Fruit fly (Drosophila melanogaster) whole organism, embryonic: Measurements from ENCODE around the gene CG44385.
A peak's percentile ranks its signal among the peaks of the same experiment; 100 is the strongest.

ENCODE experiments used
- Bteb2 ChIP-seq: fragments of 200-800 bp; sonication (Bioruptor generic); optimal IDR thresholded peaks from 2 replicates; lab custom pipeline; 2016; ENCODE audit warnings: missing biosample characterization, missing genetic modification characterization
- CG10462 ChIP-seq: fragments of 200-800 bp; sonication (Bioruptor generic); optimal IDR thresholded peaks from 2 replicates; lab custom pipeline; 2016; ENCODE audit warnings: missing biosample characterization, missing genetic modification characterization
- CG11504 ChIP-seq: fragments of 200-800 bp; sonication (Bioruptor generic); optimal IDR thresholded peaks from 3 replicates; lab custom pipeline; 2019; ENCODE audit warnings: missing biosample characterization, mild to moderate bottlenecking, missing genetic modification characterization, moderate library complexity
- CG12942 ChIP-seq: fragments of 200-800 bp; sonication (Bioruptor generic); optimal IDR thresholded peaks from 3 replicates; lab custom pipeline; 2016; ENCODE audit warnings: missing biosample characterization, missing genetic modification characterization
- CG13424 ChIP-seq: fragments of 200-800 bp; sonication (Bioruptor generic); optimal IDR thresholded peaks from 2 replicates; lab custom pipeline; 2019; ENCODE audit warnings: missing biosample characterization, mild to moderate bottlenecking, missing genetic modification characterization, moderate library complexity
- CG14965 ChIP-seq: fragments of 200-800 bp; sonication (Bioruptor generic); optimal IDR thresholded peaks from 2 replicates; lab custom pipeline; 2016; ENCODE audit warnings: missing biosample characterization, missing genetic modification characterization, borderline replicate concordance
- CG1647 ChIP-seq: fragments of 200-800 bp; sonication (Bioruptor generic); optimal IDR thresholded peaks from 3 replicates; lab custom pipeline; 2016; ENCODE audit warnings: missing biosample characterization, missing genetic modification characterization
- CG2199 ChIP-seq: fragments of 200-800 bp; sonication (Bioruptor generic); IDR thresholded peaks from 3 replicates; pipeline ENCODE4 v1.3.6; 2022; ENCODE audit warnings: missing biosample characterization, missing genetic modification characterization
- CG2712 ChIP-seq: fragments of 200-800 bp; optimal IDR thresholded peaks from 3 replicates; lab custom pipeline; 2019; ENCODE audit warnings: missing biosample characterization, mild to moderate bottlenecking, missing genetic modification characterization, moderate library complexity
- CG32767 ChIP-seq: fragments of 200-800 bp; sonication (Bioruptor generic); IDR thresholded peaks from 2 replicates; pipeline ENCODE4 v1.3.6; 2022; ENCODE audit warnings: missing biosample characterization, missing genetic modification characterization
- CG3838 ChIP-seq: fragments of 200-800 bp; sonication (Bioruptor generic); optimal IDR thresholded peaks from 3 replicates; lab custom pipeline; 2016; ENCODE audit warnings: missing biosample characterization, missing genetic modification characterization
- CG3995 ChIP-seq: fragments of 200-800 bp; sonication (Bioruptor generic); optimal IDR thresholded peaks from 3 replicates; lab custom pipeline; 2016; ENCODE audit warnings: missing biosample characterization, missing genetic modification characterization
- CG4424 ChIP-seq: fragments of 200-800 bp; sonication (Bioruptor generic); optimal IDR thresholded peaks from 3 replicates; lab custom pipeline; 2016; ENCODE audit warnings: missing biosample characterization, missing genetic modification characterization
- CG4854 ChIP-seq: fragments of 200-800 bp; sonication (Bioruptor generic); optimal IDR thresholded peaks from 2 replicates; lab custom pipeline; 2016; ENCODE audit warnings: missing biosample characterization, missing genetic modification characterization, inconsistent platforms
- CG7556 ChIP-seq: fragments of 200-800 bp; sonication (Bioruptor generic); optimal IDR thresholded peaks from 2 replicates; lab custom pipeline; 2017; ENCODE audit warnings: missing biosample characterization, mild to moderate bottlenecking, missing genetic modification characterization
- CG8478 ChIP-seq: fragments of >200 bp; optimal IDR thresholded peaks from 2 replicates; lab custom pipeline; 2018
- CG8924 ChIP-seq: fragments of 200-800 bp; optimal IDR thresholded peaks from 3 replicates; lab custom pipeline; 2019; ENCODE audit warnings: missing biosample characterization, mild to moderate bottlenecking, missing genetic modification characterization, moderate library complexity
- CG9215 ChIP-seq: fragments of 200-800 bp; sonication (Bioruptor generic); IDR thresholded peaks from 2 replicates; pipeline ENCODE4 v1.3.6; 2022; ENCODE audit warnings: missing biosample characterization, missing genetic modification characterization
- CG9817 ChIP-seq: fragments of 200-800 bp; sonication (Bioruptor generic); optimal IDR thresholded peaks from 2 replicates; lab custom pipeline; 2018; ENCODE audit warnings: missing biosample characterization, mild to moderate bottlenecking, missing genetic modification characterization, moderate library complexity
- CTCF ChIP-seq: fragments of 200-800 bp; sonication (Bioruptor generic); optimal IDR thresholded peaks from 2 replicates; lab custom pipeline; 2017; ENCODE audit warnings: missing biosample characterization, mild to moderate bottlenecking, missing genetic modification characterization, moderate library complexity
- CoRest ChIP-seq: fragments of 200-800 bp; sonication (Bioruptor generic); optimal IDR thresholded peaks from 3 replicates; lab custom pipeline; 2018; ENCODE audit warnings: missing biosample characterization, mild to moderate bottlenecking, missing genetic modification characterization, moderate library complexity
- Deaf1 ChIP-seq: fragments of 200-800 bp; optimal IDR thresholded peaks from 3 replicates; lab custom pipeline; 2019; ENCODE audit warnings: missing biosample characterization, mild to moderate bottlenecking, missing genetic modification characterization, moderate library complexity
- Fer1 ChIP-seq: fragments of 200-800 bp; sonication (Bioruptor generic); optimal IDR thresholded peaks from 2 replicates; lab custom pipeline; 2017; ENCODE audit warnings: missing biosample characterization, mild to moderate bottlenecking, missing genetic modification characterization
- GATAe ChIP-seq: fragments of 200-800 bp; sonication (Bioruptor generic); conservative IDR thresholded peaks from 2 replicates; pipeline ENCODE4 v1.3.6; 2022; ENCODE audit warnings: missing biosample characterization, missing genetic modification characterization
- Gsc ChIP-seq: fragments of 200-800 bp; sonication (Bioruptor generic); IDR thresholded peaks from 2 replicates; pipeline ENCODE4 v1.3.6; 2022; ENCODE audit warnings: missing biosample characterization, missing genetic modification characterization
- Hr39 ChIP-seq: fragments of >200 bp; optimal IDR thresholded peaks from 2 replicates; lab custom pipeline; 2017
- Hr51 ChIP-seq, 2 experiments: fragments of 200-800 bp; sonication (Bioruptor generic); optimal IDR thresholded peaks; 2 replicates in 1 of 2; 3 replicates in 1 of 2; lab custom pipeline; 2016 to 2018; ENCODE audit warnings: missing biosample characterization in 2 of 2, missing genetic modification characterization in 2 of 2, mild to moderate bottlenecking in 1 of 2, moderate library complexity in 1 of 2
- NFAT ChIP-seq: fragments of 200-800 bp; sonication (Bioruptor generic); IDR thresholded peaks from 2 replicates; pipeline ENCODE4 v1.3.6; 2022; ENCODE audit warnings: missing biosample characterization, missing genetic modification characterization
- Oaz ChIP-seq: fragments of 200-800 bp; sonication (Bioruptor generic); IDR thresholded peaks from 2 replicates; pipeline ENCODE4 v1.3.6; 2022; ENCODE audit warnings: missing biosample characterization, missing genetic modification characterization
- Side ChIP-seq: fragments of 200-800 bp; sonication (Bioruptor generic); optimal IDR thresholded peaks from 2 replicates; lab custom pipeline; 2016; ENCODE audit warnings: missing biosample characterization, missing genetic modification characterization
- Ssrp ChIP-seq: fragments of 200-800 bp; sonication (Bioruptor generic); optimal IDR thresholded peaks from 2 replicates; lab custom pipeline; 2018; ENCODE audit warnings: missing biosample characterization, mild to moderate bottlenecking, missing genetic modification characterization, moderate library complexity
- Vsx1 ChIP-seq: fragments of 200-800 bp; sonication (Bioruptor generic); optimal IDR thresholded peaks from 2 replicates; lab custom pipeline; 2017; ENCODE audit warnings: missing biosample characterization, mild to moderate bottlenecking, missing genetic modification characterization, missing genetic modification reagents
- Xbp1 ChIP-seq: fragments of 200-800 bp; sonication (Bioruptor generic); optimal IDR thresholded peaks from 3 replicates; lab custom pipeline; 2016; ENCODE audit warnings: missing biosample characterization, mild to moderate bottlenecking, missing genetic modification characterization
- YL-1 ChIP-seq: fragments of 200-800 bp; sonication (Bioruptor generic); optimal IDR thresholded peaks from 3 replicates; lab custom pipeline; 2017; ENCODE audit warnings: missing biosample characterization, mild to moderate bottlenecking, missing genetic modification characterization
- ab ChIP-seq: fragments of 200-800 bp; sonication (Bioruptor generic); optimal IDR thresholded peaks from 2 replicates; lab custom pipeline; 2016; ENCODE audit warnings: missing biosample characterization, missing genetic modification characterization
- aop ChIP-seq: fragments of 200-800 bp; sonication (Bioruptor generic); IDR thresholded peaks from 2 replicates; pipeline ENCODE4 v1.3.6; 2022; ENCODE audit warnings: missing biosample characterization, missing genetic modification characterization
- caup ChIP-seq: fragments of 200-800 bp; sonication (Bioruptor generic); optimal IDR thresholded peaks from 3 replicates; lab custom pipeline; 2017; ENCODE audit warnings: missing biosample characterization, mild to moderate bottlenecking, missing genetic modification characterization, moderate library complexity; ENCODE audit not compliant: severe bottlenecking
- chm ChIP-seq: fragments of 200-800 bp; sonication (Bioruptor generic); IDR thresholded peaks from 2 replicates; pipeline ENCODE4 v1.3.6; 2022; ENCODE audit warnings: missing biosample characterization, missing genetic modification characterization
- dati ChIP-seq: fragments of 200-800 bp; sonication (Bioruptor generic); IDR thresholded peaks from 2 replicates; pipeline ENCODE4 v1.3.6; 2022; ENCODE audit warnings: missing biosample characterization, missing genetic modification characterization
- dpn ChIP-seq, 2 experiments: fragments of 200-800 bp; sonication (Bioruptor generic); optimal IDR thresholded peaks; 3 replicates each; lab custom pipeline; 2016; ENCODE audit warnings: missing biosample characterization in 2 of 2, missing genetic modification characterization in 2 of 2
- dysf ChIP-seq: fragments of 200-800 bp; sonication (Bioruptor generic); IDR thresholded peaks from 3 replicates; pipeline ENCODE4 v1.3.6; 2022; ENCODE audit warnings: missing biosample characterization, missing genetic modification characterization
- ems ChIP-seq: fragments of 200-800 bp; sonication (Bioruptor generic); optimal IDR thresholded peaks from 3 replicates; lab custom pipeline; 2016; ENCODE audit warnings: missing biosample characterization, missing genetic modification characterization
- gcm ChIP-seq: fragments of 200-800 bp; sonication (Bioruptor generic); optimal IDR thresholded peaks from 2 replicates; lab custom pipeline; 2019; ENCODE audit warnings: missing biosample characterization, mild to moderate bottlenecking, missing genetic modification characterization, moderate library complexity
- ham ChIP-seq: fragments of 200-800 bp; sonication (Bioruptor generic); IDR thresholded peaks from 2 replicates; pipeline ENCODE4 v1.3.6; 2022; ENCODE audit warnings: missing biosample characterization, missing genetic modification characterization
- nerfin-2 ChIP-seq: fragments of 200-800 bp; sonication (Bioruptor generic); IDR thresholded peaks from 2 replicates; pipeline ENCODE4 v1.3.6; 2022; ENCODE audit warnings: missing biosample characterization, missing genetic modification characterization; ENCODE audit not compliant: partially characterized antibody
- prd ChIP-seq, 3 experiments: fragments of >200 bp in 2 of 3; fragments of 200-800 bp in 1 of 3; sonication (Bioruptor generic) in 1 of 3; optimal IDR thresholded peaks in 2 of 3; IDR thresholded peaks in 1 of 3; 2 replicates in 2 of 3; 3 replicates in 1 of 3; pipeline versions ENCODE4 v1.3.6 to Lab custom; 2017 to 2022; ENCODE audit warnings: missing biosample characterization in 1 of 3, missing genetic modification characterization in 1 of 3
- sim ChIP-seq: fragments of 200-800 bp; sonication (Bioruptor generic); IDR thresholded peaks from 2 replicates; pipeline ENCODE4 v1.3.6; 2022; ENCODE audit warnings: missing biosample characterization, missing genetic modification characterization
- sima ChIP-seq: fragments of 200-800 bp; sonication (Bioruptor generic); optimal IDR thresholded peaks from 2 replicates; lab custom pipeline; 2016; ENCODE audit warnings: missing biosample characterization, missing genetic modification characterization
- sna ChIP-seq: fragments of 200-800 bp; sonication (Bioruptor generic); IDR thresholded peaks from 2 replicates; pipeline ENCODE4 v1.3.6; 2022; ENCODE audit warnings: missing biosample characterization, missing genetic modification characterization; ENCODE audit not compliant: partially characterized antibody
- sob ChIP-seq: fragments of 200-800 bp; sonication (Bioruptor generic); IDR thresholded peaks from 2 replicates; pipeline ENCODE4 v1.3.6; 2022; ENCODE audit warnings: missing biosample characterization, missing genetic modification characterization
- tll ChIP-seq, 2 experiments: fragments of 200-800 bp in 1 of 2; fragments of >200 bp in 1 of 2; sonication (Bioruptor generic) in 1 of 2; optimal IDR thresholded peaks; 2 replicates each; lab custom pipeline; 2017 to 2019; ENCODE audit warnings: missing biosample characterization in 2 of 2, missing genetic modification characterization in 2 of 2, mild to moderate bottlenecking in 1 of 2, moderate library complexity in 1 of 2

CG44385 gene

DNA sequence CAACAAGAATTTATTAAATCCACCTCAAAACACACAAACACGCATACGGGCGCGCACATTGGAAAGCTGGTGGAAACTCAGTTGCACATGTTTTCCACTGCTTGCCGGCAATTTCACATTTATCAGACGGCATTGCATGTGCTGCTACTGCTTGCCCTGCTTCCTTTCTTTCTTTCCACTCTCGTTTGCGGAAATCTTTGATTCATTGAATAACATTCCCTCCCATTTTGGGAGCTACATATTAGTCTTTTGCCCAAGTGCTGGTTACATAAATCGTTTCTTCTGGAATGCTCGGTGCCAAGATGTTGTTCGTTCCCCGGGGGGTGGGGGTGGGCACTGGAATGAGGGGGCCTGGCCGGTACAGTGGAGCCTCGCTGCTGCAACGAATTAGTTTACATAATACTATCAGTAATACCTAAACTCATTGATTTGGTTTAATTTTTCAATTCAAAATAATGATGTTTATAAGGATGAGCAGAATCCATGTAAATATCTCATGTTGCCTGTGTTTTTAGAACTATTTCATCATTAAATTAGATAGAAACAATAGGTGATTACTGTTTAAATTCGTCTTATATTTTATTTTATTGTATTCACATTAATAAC lies 23.3 kb downstream of the CG44385 start (continued):
- TF ChIP-seq ham (GFP tag; lab: Robert Waterston, UW) (no peak), dysf (no peak), ab (no peak), sim (GFP tag; lab: Robert Waterston, UW) (no peak), CG3995 (GFP tag; lab: Kevin White, UChicago) (no peak), Ssrp (no peak), dati (GFP tag; lab: Robert Waterston, UW) (no peak), CG1647 (GFP tag; lab: Kevin White, UChicago) (no peak), sima (GFP tag; lab: Kevin White, UChicago) (no peak), CG8478 (no peak), sna (GFP tag; lab: Robert Waterston, UW) (no peak), CG2712 (tag; lab: Kevin White, UChicago) (no peak), Fer1 (GFP tag; lab: Kevin White, UChicago) (no peak), CG12942 (GFP tag; lab: Kevin White, UChicago) (no peak), Hr51 (GFP tag; optimal IDR thresholded peaks at IDR 0.05; lab: Kevin White, UChicago) (no peak), tll (GFP tag; optimal IDR thresholded peaks at IDR 0.05; lab: Kevin White, UChicago) (no peak), NFAT (GFP tag; lab: Robert Waterston, UW) (peak; percentile 29; the same call in 1 of the 2 replicates), Oaz (no peak), CTCF (no peak), ems (no peak), CG14965 (no peak), Hr39 (lab: Kevin White, UChicago) (no peak), CG32767 (GFP tag; lab: Robert Waterston, UW) (no peak), Side (GFP tag; lab: Kevin White, UChicago) (no peak), Bteb2 (no peak), CG10462 (GFP tag; lab: Kevin White, UChicago) (no peak), prd (optimal IDR thresholded peaks at IDR 0.05; lab: Kevin White, UChicago) (no peak), prd (GFP tag; IDR thresholded peaks at IDR 0.05; lab: Robert Waterston, UW) (peak; percentile 36; the same call in 1 of the 3 replicates), CG8924 (no peak), CG2199 (0 out of 3 replicates have a peak, but pooled peaks have one; percentile 16), CoRest (tag; lab: Kevin White, UChicago) (peak; percentile 9), sob (no peak), aop (GFP tag; lab: Robert Waterston, UW) (no peak), CG11504 (tag; lab: Kevin White, UChicago) (no peak), Deaf1 (tag; lab: Kevin White, UChicago) (no peak), CG9817 (tag; lab: Kevin White, UChicago) (peak; percentile 6), CG4854 (GFP tag; lab: Kevin White, UChicago) (no peak), CG3838 (no peak), CG9215 (GFP tag; lab: Robert Waterston, UW) (no peak), CG4424 (GFP tag; lab: Kevin White, UChicago) (peak; percentile 26), gcm (no peak), nerfin-2 (no peak), CG7556 (no peak), Gsc (GFP tag; lab: Robert Waterston, UW) (no peak), chm (0 out of 2 replicates have a peak, but pooled peaks have one; percentile 37), GATAe (GFP tag; lab: Robert Waterston, UW) (no peak), dpn (GFP tag; optimal IDR thresholded peaks at IDR 0.05; lab: Kevin White, UChicago) (no peak), YL-1 (GFP tag; lab: Kevin White, UChicago) (peak; percentile 49), caup (GFP tag; lab: Kevin White, UChicago) (no peak), Xbp1 (peak; percentile 29), Vsx1 (GFP tag; lab: Kevin White, UChicago) (no peak), CG13424 (tag; lab: Kevin White, UChicago) (peak; percentile 25)
